Fruit fly (Drosophila melanogaster) whole organism, embryonic: Measurements from ENCODE around the gene CG3342.

Experiments used
- Lim3 ChIP-seq: fragments of 200-800 bp; sonication (Bioruptor generic); IDR thresholded peaks from 2 replicates; pipeline ENCODE4 v1.3.6; 2022; ENCODE audit warnings: missing biosample characterization, missing genetic modification characterization
- Lpt ChIP-seq: fragments of >200 bp; optimal IDR thresholded peaks from 2 replicates; lab custom pipeline; 2018; ENCODE audit warnings: missing biosample characterization, missing genetic modification characterization
- mam ChIP-seq: fragments of 200-800 bp; sonication (Bioruptor generic); optimal IDR thresholded peaks from 3 replicates; lab custom pipeline; 2016; ENCODE audit warnings: missing biosample characterization, missing genetic modification characterization

DNA sequence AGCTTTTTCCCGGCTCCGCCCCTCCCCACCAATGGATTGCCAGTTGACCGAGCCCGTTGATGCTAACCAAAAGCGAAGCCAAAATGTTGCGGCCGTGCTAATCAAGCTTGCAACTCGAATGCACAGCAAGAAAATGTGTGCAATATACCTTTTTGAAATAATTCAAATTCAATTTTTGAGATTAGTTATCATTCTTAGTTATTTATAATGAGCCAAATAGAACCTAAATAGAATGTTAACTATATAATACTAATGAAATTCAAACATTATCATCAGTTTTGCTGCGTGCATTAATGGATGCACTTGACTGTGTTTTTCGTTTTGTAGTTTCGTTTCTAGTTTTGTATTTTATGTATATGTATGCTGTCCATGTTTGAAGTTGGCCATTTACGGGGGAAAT lies 14.6 kb upstream of the CG3342 start:
- TF ChIP-seq mam (no peak), Lim3 (GFP tag; lab: Robert Waterston, UW) (no peak), Lpt (GFP tag; lab: Kevin White, UChicago) (no peak)
